Worm (Caenorhabditis elegans) whole organism, midembryonic: Measurements from ENCODE around the gene C14A4.9.

Experiments
- flt-1 ChIP-seq: fragments of 200-800 bp; sonication (Bioruptor generic); IDR thresholded peaks from 2 replicates; pipeline ENCODE4 v1.3.6; 2022; ENCODE audit warnings: missing genetic modification characterization, missing compliant biosample characterization
- med-1 ChIP-seq: sonication (generic microtip); optimal IDR thresholded peaks from 2 replicates; lab custom pipeline; 2017; ENCODE audit warnings: missing genetic modification characterization, mild to moderate bottlenecking, missing compliant biosample characterization, antibody characterized with exemption, missing genetic modification reagents; ENCODE audit not compliant: insufficient read depth
- ref-1 ChIP-seq: fragments of 200-800 bp; sonication (Bioruptor generic); conservative IDR thresholded peaks from 2 replicates; pipeline ENCODE4 v1.3.6; 2022; ENCODE audit warnings: missing genetic modification reagents, missing genetic modification characterization, missing compliant biosample characterization
- ztf-29 ChIP-seq: fragments of 200-800 bp; sonication (Bioruptor generic); IDR thresholded peaks from 2 replicates; pipeline ENCODE4 v1.3.6; 2022; ENCODE audit warnings: missing genetic modification reagents, missing genetic modification characterization, missing compliant biosample characterization

- TF ChIP-seq ref-1 (GFP tag; lab: Robert Waterston, UW) (no peak), med-1 (GFP tag; lab: Kevin White, UChicago) (no peak), flt-1 (GFP tag; lab: Robert Waterston, UW) (no peak), ztf-29 (no peak)
These were observed 47.0 kb upstream of the C14A4.9 start for ce11 chrII:10551985-10552736.
